Fruit fly (Drosophila melanogaster): ENCODE measurements around the gene CG9095.

CG9095 gene

dm6 chrX:15162941-15163340 is at the start of gene CG9095:
CG9095 (minus strand) TSS chrX:15163225.
- no peak for TF ChIP-seq noc (tag; optimal IDR thresholded peaks at IDR 0.05)

- no peak for TF ChIP-seq noc (tag; optimal IDR thresholded peaks at IDR 0.05)
Measured at dm6 chrX:15210086-15210485, 47.1 kb upstream of the CG9095 start, which contains the start of gene CG5662. CG5662 (plus strand) TSS chrX:15210386.

- TF ChIP-seq noc (tag; optimal IDR thresholded peaks at IDR 0.05): no peak
Measured at dm6 chrX:15206536-15206935, 43.5 kb upstream of the CG9095 start, which contains the start of gene CG32588. CG32588 (minus strand) TSS chrX:15206636.

- no peak for TF ChIP-seq noc (tag; optimal IDR thresholded peaks at IDR 0.05)
Measured at dm6 chrX:15203634-15204033, 40.6 kb upstream of the CG9095 start.

dm6 chrX:15199845-15200432 is 36.9 kb upstream of the CG9095 start:
- TF ChIP-seq noc (tag; optimal IDR thresholded peaks at IDR 0.05): no peak

dm6 chrX:15175171-15175883 is 12.3 kb upstream of the CG9095 start, which contains the start of gene CG43737:
CG43737 (plus strand) TSS chrX:15175441.
- TF ChIP-seq noc (tag; optimal IDR thresholded peaks at IDR 0.05): no peak

dm6 chrX:15164879-15165278 is 1.9 kb upstream of the CG9095 start:
- no peak for TF ChIP-seq noc (tag; optimal IDR thresholded peaks at IDR 0.05)

- no peak for TF ChIP-seq noc (tag; optimal IDR thresholded peaks at IDR 0.05)
Measured at dm6 chrX:15163395-15163794, 370 bp upstream of the CG9095 start.

- no peak for TF ChIP-seq noc (tag; optimal IDR thresholded peaks at IDR 0.05)
Measured at dm6 chrX:15162068-15162467, 957 bp downstream of the CG9095 start.

dm6 chrX:15157230-15157629 is 5.8 kb downstream of the CG9095 start:
- TF ChIP-seq noc (tag; optimal IDR thresholded peaks at IDR 0.05): no peak

dm6 chrX:15156286-15156685 is 6.7 kb downstream of the CG9095 start:
- TF ChIP-seq noc (tag; optimal IDR thresholded peaks at IDR 0.05): no peak

dm6 chrX:15152058-15152457 is 11.0 kb downstream of the CG9095 start:
- TF ChIP-seq noc (tag; optimal IDR thresholded peaks at IDR 0.05): no peak

- no peak for TF ChIP-seq noc (tag; optimal IDR thresholded peaks at IDR 0.05)
Measured at dm6 chrX:15150261-15150660, 12.8 kb downstream of the CG9095 start.

dm6 chrX:15147069-15147468 is 16.0 kb downstream of the CG9095 start:
- no peak for TF ChIP-seq noc (tag; optimal IDR thresholded peaks at IDR 0.05)

dm6 chrX:15143267-15143830 is 19.7 kb downstream of the CG9095 start:
- no peak for TF ChIP-seq noc (tag; optimal IDR thresholded peaks at IDR 0.05)

- peak; percentile 41 for TF ChIP-seq noc (tag; optimal IDR thresholded peaks at IDR 0.05)
Measured at dm6 chrX:15138994-15139863, 23.8 kb downstream of the CG9095 start, which contains the start of gene RpL37-1. RpL37-1 (minus strand) TSS chrX:15139367.
